Comparison of ENCODE assay signal across 1 fruit fly cellular context in the genomic region with DNA sequence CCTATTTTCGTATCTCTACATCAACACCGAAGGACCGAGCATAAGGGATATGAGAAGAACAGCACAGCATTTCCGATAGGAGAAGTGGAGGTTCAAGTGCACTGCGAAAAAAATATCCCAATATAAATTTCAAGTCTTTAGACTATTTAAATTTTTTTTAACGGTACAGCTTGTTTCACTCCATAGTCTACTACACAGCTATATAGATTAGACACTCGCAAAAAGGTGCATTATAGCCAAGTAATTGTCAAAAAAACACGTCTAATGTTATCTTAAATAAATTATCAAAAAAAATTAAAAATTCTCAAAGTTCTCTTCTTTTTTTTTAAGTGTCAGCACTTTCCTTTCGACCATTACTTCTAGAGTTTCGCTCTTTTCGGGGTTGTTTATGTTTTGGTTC.
TF ChIP-seq lines count a peak whose summit lies in the region.

No protein-coding gene starts in this region.

TF ChIP-seq in whole organism, embryonic, 481 proteins besides CTCF, POLR2A, EP300 and RAD21 (continued from another document and continues in another):
- 0 out of 3 replicates have a peak, but pooled peaks have one; percentile 13 for TF ChIP-seq otp (GFP tag; IDR thresholded peaks at IDR 0.05; lab: Robert Waterston, UW)
- TF ChIP-seq fu2 (GFP tag; optimal IDR thresholded peaks at IDR 0.05; lab: Kevin White, UChicago) = peak; percentile 12
- TF ChIP-seq CG8478 (optimal IDR thresholded peaks at IDR 0.05; lab: Kevin White, UChicago) = no peak
- no peak for TF ChIP-seq ATbp (GFP tag; optimal IDR thresholded peaks at IDR 0.05; lab: Kevin White, UChicago)
- peak; percentile 64 for TF ChIP-seq CG13894 (tag; optimal IDR thresholded peaks at IDR 0.05; lab: Kevin White, UChicago)
- no peak for TF ChIP-seq Max (GFP tag; optimal IDR thresholded peaks at IDR 0.05; lab: Kevin White, UChicago)
- peak; percentile 31 for TF ChIP-seq CG12769 (tag; optimal IDR thresholded peaks at IDR 0.05; lab: Kevin White, UChicago)
- TF ChIP-seq Hr39 (optimal IDR thresholded peaks at IDR 0.05; lab: Kevin White, UChicago) = no peak
- TF ChIP-seq CG17328 (GFP tag; IDR thresholded peaks at IDR 0.05; lab: Robert Waterston, UW) = no peak
- TF ChIP-seq vvl (GFP tag; IDR thresholded peaks at IDR 0.05; lab: Robert Waterston, UW) = peak; percentile 79
- TF ChIP-seq ewg (GFP tag; optimal IDR thresholded peaks at IDR 0.05; lab: Kevin White, UChicago) = peak; percentile 23
- TF ChIP-seq CG6689 (GFP tag; IDR thresholded peaks at IDR 0.05; lab: Robert Waterston, UW) = peak; percentile 53
- no peak for TF ChIP-seq shn (GFP tag; optimal IDR thresholded peaks at IDR 0.05; lab: Kevin White, UChicago)
- peak; percentile 87 for TF ChIP-seq Med (GFP tag; lab: Kevin White, UChicago)
- TF ChIP-seq Dref (GFP tag; IDR thresholded peaks at IDR 0.05; lab: Robert Waterston, UW) = no peak
- no peak for TF ChIP-seq CG8290 (GFP tag; optimal IDR thresholded peaks at IDR 0.05; lab: Kevin White, UChicago)
- TF ChIP-seq CG8290 (tag; optimal IDR thresholded peaks at IDR 0.05; lab: Kevin White, UChicago) = no peak
- no peak for TF ChIP-seq CG10321 (GFP tag; IDR thresholded peaks at IDR 0.05; lab: Robert Waterston, UW)
- peak; percentile 30 for TF ChIP-seq CG6683 (GFP tag; optimal IDR thresholded peaks at IDR 0.05; lab: Kevin White, UChicago)
- peak; percentile 41 for TF ChIP-seq CG4424 (GFP tag; optimal IDR thresholded peaks at IDR 0.05; lab: Kevin White, UChicago)
- no peak for TF ChIP-seq pb (GFP tag; optimal IDR thresholded peaks at IDR 0.05; lab: Kevin White, UChicago)
- no peak for TF ChIP-seq twi (tag; optimal IDR thresholded peaks at IDR 0.05; lab: Kevin White, UChicago)
- TF ChIP-seq CG5180 (GFP tag; optimal IDR thresholded peaks at IDR 0.05; lab: Kevin White, UChicago) = peak; percentile 34
- TF ChIP-seq kah (GFP tag; optimal IDR thresholded peaks at IDR 0.05; lab: Kevin White, UChicago) = no peak
- no peak for TF ChIP-seq wdn (GFP tag; IDR thresholded peaks at IDR 0.05; lab: Robert Waterston, UW)
- peak; percentile 16; the same call in 1 of the 2 replicates for TF ChIP-seq CG7372 (GFP tag; IDR thresholded peaks at IDR 0.05; lab: Robert Waterston, UW)
- no peak for TF ChIP-seq Eip74EF (GFP tag; optimal IDR thresholded peaks at IDR 0.05; lab: Kevin White, UChicago)
- peak; percentile 37 for TF ChIP-seq Hr3 (GFP tag; optimal IDR thresholded peaks at IDR 0.05; lab: Kevin White, UChicago)
- TF ChIP-seq p53 (GFP tag; optimal IDR thresholded peaks at IDR 0.05; lab: Kevin White, UChicago) = no peak
- TF ChIP-seq aop (GFP tag; IDR thresholded peaks at IDR 0.05; lab: Robert Waterston, UW) = no peak
- TF ChIP-seq repo (GFP tag; optimal IDR thresholded peaks at IDR 0.05; lab: Kevin White, UChicago) = no peak
- peak; percentile 18; the same call in 1 of the 3 replicates for TF ChIP-seq croc (GFP tag; conservative IDR thresholded peaks at IDR 0.05; lab: Robert Waterston, UW)
- TF ChIP-seq Doc2 (GFP tag; IDR thresholded peaks at IDR 0.05; lab: Robert Waterston, UW) = no peak
- no peak for TF ChIP-seq CG3726 (GFP tag; IDR thresholded peaks at IDR 0.05; lab: Robert Waterston, UW)
- TF ChIP-seq HHEX (GFP tag; optimal IDR thresholded peaks at IDR 0.05; lab: Kevin White, UChicago) = peak; percentile 58
- TF ChIP-seq z (GFP tag; IDR thresholded peaks at IDR 0.05; lab: Robert Waterston, UW) = no peak
- TF ChIP-seq Spps (tag; optimal IDR thresholded peaks at IDR 0.05; lab: Kevin White, UChicago) = no peak
- peak; percentile 19 for TF ChIP-seq CG4820 (GFP tag; optimal IDR thresholded peaks at IDR 0.05; lab: Kevin White, UChicago)
- TF ChIP-seq CG32532 (GFP tag; IDR thresholded peaks at IDR 0.05; lab: Robert Waterston, UW) = peak; percentile 59; the same call in 1 of the 2 replicates
- peak; percentile 78 for TF ChIP-seq CG15269 (tag; optimal IDR thresholded peaks at IDR 0.05; lab: Kevin White, UChicago)
- TF ChIP-seq CG1603 (tag; optimal IDR thresholded peaks at IDR 0.05; lab: Kevin White, UChicago) = no peak
- peak; percentile 4 for TF ChIP-seq CG8281 (tag; optimal IDR thresholded peaks at IDR 0.05; lab: Kevin White, UChicago)
- TF ChIP-seq CG9609 (GFP tag; optimal IDR thresholded peaks at IDR 0.05; lab: Kevin White, UChicago) = peak; percentile 19
- TF ChIP-seq CG9437 (GFP tag; optimal IDR thresholded peaks at IDR 0.05; lab: Kevin White, UChicago) = peak; percentile 31
- no peak for TF ChIP-seq Doc3 (GFP tag; IDR thresholded peaks at IDR 0.05; lab: Robert Waterston, UW; ENCODE audit: partially characterized antibody)
- no peak for TF ChIP-seq sima (GFP tag; optimal IDR thresholded peaks at IDR 0.05; lab: Kevin White, UChicago)
- TF ChIP-seq CG6272 (GFP tag; IDR thresholded peaks at IDR 0.05; lab: Robert Waterston, UW) = no peak
- TF ChIP-seq lola (GFP tag; optimal IDR thresholded peaks at IDR 0.05; lab: Kevin White, UChicago) = no peak
- TF ChIP-seq CG10366 (GFP tag; IDR thresholded peaks at IDR 0.05; lab: Robert Waterston, UW) = peak; percentile 9; the same call in 1 of the 2 replicates
- TF ChIP-seq CG15011 (GFP tag; optimal IDR thresholded peaks at IDR 0.05; lab: Kevin White, UChicago) = peak; percentile 11
- TF ChIP-seq sob (GFP tag; IDR thresholded peaks at IDR 0.05; lab: Robert Waterston, UW) = peak; percentile 64
- TF ChIP-seq zf30C (GFP tag; optimal IDR thresholded peaks at IDR 0.05; lab: Kevin White, UChicago) = peak; percentile 66
- TF ChIP-seq dmrt11E (tag; optimal IDR thresholded peaks at IDR 0.05; lab: Kevin White, UChicago) = no peak
- no peak for TF ChIP-seq br (optimal IDR thresholded peaks at IDR 0.05; lab: Kevin White, UChicago)
- no peak for TF ChIP-seq zfh2 (GFP tag; optimal IDR thresholded peaks at IDR 0.05; lab: Kevin White, UChicago)
- no peak for TF ChIP-seq CG15601 (tag; optimal IDR thresholded peaks at IDR 0.05; lab: Kevin White, UChicago)
- TF ChIP-seq tin (GFP tag; optimal IDR thresholded peaks at IDR 0.05; lab: Kevin White, UChicago) = peak; percentile 35
- TF ChIP-seq Elba2 (GFP tag; optimal IDR thresholded peaks at IDR 0.05; lab: Kevin White, UChicago) = no peak
- TF ChIP-seq Sry-δ (GFP tag; optimal IDR thresholded peaks at IDR 0.05; lab: Kevin White, UChicago) = no peak
- TF ChIP-seq HLH3B (GFP tag; IDR thresholded peaks at IDR 0.05; lab: Robert Waterston, UW) = peak; percentile 45; the same call in 1 of the 2 replicates
- no peak for TF ChIP-seq NK7.1 (GFP tag; optimal IDR thresholded peaks at IDR 0.05; lab: Kevin White, UChicago)
- TF ChIP-seq esg (GFP tag; conservative IDR thresholded peaks at IDR 0.05; lab: Robert Waterston, UW) = peak; percentile 43
- TF ChIP-seq Fer1 (GFP tag; optimal IDR thresholded peaks at IDR 0.05; lab: Kevin White, UChicago) = peak; percentile 82
- TF ChIP-seq Mrtf (GFP tag; IDR thresholded peaks at IDR 0.05; lab: Robert Waterston, UW) = peak; percentile 55; the same call in 1 of the 3 replicates
- no peak for TF ChIP-seq ash1 (GFP tag; optimal IDR thresholded peaks at IDR 0.05; lab: Kevin White, UChicago)
- TF ChIP-seq CG15479 (GFP tag; optimal IDR thresholded peaks at IDR 0.05; lab: Kevin White, UChicago) = no peak
- no peak for TF ChIP-seq rib (GFP tag; IDR thresholded peaks at IDR 0.05; lab: Robert Waterston, UW)
- TF ChIP-seq Abd-B (GFP tag; optimal IDR thresholded peaks at IDR 0.05; lab: Kevin White, UChicago) = peak; percentile 17
- peak; percentile 48 for TF ChIP-seq CG13775 (GFP tag; optimal IDR thresholded peaks at IDR 0.05; lab: Kevin White, UChicago)
- peak; percentile 65 for TF ChIP-seq Xrp1 (GFP tag; IDR thresholded peaks at IDR 0.05; lab: Robert Waterston, UW)
- TF ChIP-seq Dip3 (GFP tag; optimal IDR thresholded peaks at IDR 0.05; lab: Kevin White, UChicago) = peak; percentile 38
- no peak for TF ChIP-seq Usf (GFP tag; optimal IDR thresholded peaks at IDR 0.05; lab: Kevin White, UChicago)
- 0 out of 3 replicates have a peak, but pooled peaks have one; percentile 21 for TF ChIP-seq so (GFP tag; IDR thresholded peaks at IDR 0.05; lab: Robert Waterston, UW)
- peak; percentile 35 for TF ChIP-seq fd96Cb (tag; optimal IDR thresholded peaks at IDR 0.05; lab: Kevin White, UChicago)
- TF ChIP-seq Tbp (GFP tag; optimal IDR thresholded peaks at IDR 0.05; lab: Kevin White, UChicago) = no peak
- TF ChIP-seq sd (tag; optimal IDR thresholded peaks at IDR 0.05; lab: Kevin White, UChicago) = peak; percentile 11
- no peak for TF ChIP-seq Optix (GFP tag; IDR thresholded peaks at IDR 0.05; lab: Robert Waterston, UW)
- no peak for TF ChIP-seq cas (GFP tag; IDR thresholded peaks at IDR 0.05; lab: Robert Waterston, UW)
- no peak for TF ChIP-seq hb (GFP tag; IDR thresholded peaks at IDR 0.05; lab: Robert Waterston, UW; ENCODE audit: partially characterized antibody)
- no peak for TF ChIP-seq trh (GFP tag; optimal IDR thresholded peaks at IDR 0.05; lab: Kevin White, UChicago)
- TF ChIP-seq luna (GFP tag; optimal IDR thresholded peaks at IDR 0.05; lab: Kevin White, UChicago) = no peak
- TF ChIP-seq CG7745 (tag; optimal IDR thresholded peaks at IDR 0.05; lab: Kevin White, UChicago) = no peak
- TF ChIP-seq CG11695 (GFP tag; IDR thresholded peaks at IDR 0.05; lab: Robert Waterston, UW) = peak; percentile 63; the same call in 2 of the 3 replicates
- no peak for TF ChIP-seq CG14965 (GFP tag; optimal IDR thresholded peaks at IDR 0.05; lab: Kevin White, UChicago; ENCODE audit: borderline replicate concordance)
- no peak for TF ChIP-seq Hey (tag; optimal IDR thresholded peaks at IDR 0.05; lab: Kevin White, UChicago)
- TF ChIP-seq gcm2 (GFP tag; optimal IDR thresholded peaks at IDR 0.05; lab: Kevin White, UChicago) = no peak
- TF ChIP-seq ham (GFP tag; IDR thresholded peaks at IDR 0.05; lab: Robert Waterston, UW) = no peak
- TF ChIP-seq klu (GFP tag; IDR thresholded peaks at IDR 0.05; lab: Robert Waterston, UW) = 0 out of 2 replicates have a peak, but pooled peaks have one; percentile 23
- TF ChIP-seq mam (GFP tag; optimal IDR thresholded peaks at IDR 0.05; lab: Kevin White, UChicago) = peak; percentile 48
- peak; percentile 77 for TF ChIP-seq Dbx (GFP tag; IDR thresholded peaks at IDR 0.05; lab: Robert Waterston, UW)
- no peak for TF ChIP-seq CG34224 (GFP tag; IDR thresholded peaks at IDR 0.05; lab: Robert Waterston, UW; ENCODE audit: partially characterized antibody)
- TF ChIP-seq HLH4C (GFP tag; IDR thresholded peaks at IDR 0.05; lab: Robert Waterston, UW; ENCODE audit: partially characterized antibody) = no peak
- no peak for TF ChIP-seq CG43689 (GFP tag; IDR thresholded peaks at IDR 0.05; lab: Robert Waterston, UW)
- TF ChIP-seq pum (GFP tag; optimal IDR thresholded peaks at IDR 0.05; lab: Kevin White, UChicago) = no peak
- TF ChIP-seq pho (GFP tag; optimal IDR thresholded peaks at IDR 0.05; lab: Kevin White, UChicago) = peak; percentile 44
- TF ChIP-seq HmgD (GFP tag; optimal IDR thresholded peaks at IDR 0.05; lab: Kevin White, UChicago) = no peak
- TF ChIP-seq CG18476 (GFP tag; optimal IDR thresholded peaks at IDR 0.05; lab: Kevin White, UChicago) = no peak
- TF ChIP-seq emc (GFP tag; optimal IDR thresholded peaks at IDR 0.05; lab: Kevin White, UChicago) = no peak
- peak; percentile 43 for TF ChIP-seq ssp (GFP tag; IDR thresholded peaks at IDR 0.05; lab: Robert Waterston, UW)
- no peak for TF ChIP-seq pan (optimal IDR thresholded peaks at IDR 0.05; lab: Kevin White, UChicago)
- peak in 1 of 2 experiments; percentile 62 for TF ChIP-seq pan (GFP tag; optimal IDR thresholded peaks at IDR 0.05 in 1 of 2, IDR thresholded peaks at IDR 0.05 in 1 of 2)
- peak; percentile 80 for TF ChIP-seq row (GFP tag; IDR thresholded peaks at IDR 0.05; lab: Robert Waterston, UW)
- TF ChIP-seq CG9817 (tag; optimal IDR thresholded peaks at IDR 0.05; lab: Kevin White, UChicago) = peak; percentile 22
- no peak for TF ChIP-seq dan (GFP tag; IDR thresholded peaks at IDR 0.05; lab: Robert Waterston, UW)
- no peak for TF ChIP-seq CG1832 (GFP tag; optimal IDR thresholded peaks at IDR 0.05; lab: Kevin White, UChicago)
- TF ChIP-seq CG3407 (GFP tag; optimal IDR thresholded peaks at IDR 0.05; lab: Kevin White, UChicago) = no peak
- no peak for TF ChIP-seq Bdp1 (GFP tag; optimal IDR thresholded peaks at IDR 0.05; lab: Kevin White, UChicago)
- TF ChIP-seq pfk (GFP tag; optimal IDR thresholded peaks at IDR 0.05; lab: Kevin White, UChicago) = no peak
- TF ChIP-seq ftz-f1 (GFP tag; optimal IDR thresholded peaks at IDR 0.05; lab: Kevin White, UChicago) = no peak
- TF ChIP-seq NFAT (GFP tag; IDR thresholded peaks at IDR 0.05; lab: Robert Waterston, UW) = no peak
- no peak for TF ChIP-seq trem (tag; optimal IDR thresholded peaks at IDR 0.05; lab: Kevin White, UChicago)
- no peak for TF ChIP-seq CG5953 (GFP tag; IDR thresholded peaks at IDR 0.05; lab: Robert Waterston, UW)
- TF ChIP-seq CG17361 (GFP tag; IDR thresholded peaks at IDR 0.05; lab: Robert Waterston, UW) = peak; percentile 58; the same call in 2 of the 3 replicates
- no peak for TF ChIP-seq Ets65A (GFP tag; lab: Kevin White, UChicago)
- peak; percentile 56 for TF ChIP-seq sug (tag; optimal IDR thresholded peaks at IDR 0.05; lab: Kevin White, UChicago)
- no peak for TF ChIP-seq B-H1 (GFP tag; IDR thresholded peaks at IDR 0.05; lab: Robert Waterston, UW)
- no peak for TF ChIP-seq cato (GFP tag; optimal IDR thresholded peaks at IDR 0.05; lab: Kevin White, UChicago; ENCODE audit: borderline replicate concordance)
- peak; percentile 38 for TF ChIP-seq CG9932 (GFP tag; IDR thresholded peaks at IDR 0.05; lab: Robert Waterston, UW)
- TF ChIP-seq CG18262 (tag; optimal IDR thresholded peaks at IDR 0.05; lab: Kevin White, UChicago) = peak; percentile 61
- TF ChIP-seq en (GFP tag; optimal IDR thresholded peaks at IDR 0.05; lab: Kevin White, UChicago) = no peak
- peak; percentile 4 for TF ChIP-seq CG10274 (GFP tag; optimal IDR thresholded peaks at IDR 0.05; lab: Kevin White, UChicago)
- no peak for TF ChIP-seq CG1233 (GFP tag; optimal IDR thresholded peaks at IDR 0.05; lab: Kevin White, UChicago)
- TF ChIP-seq Six4 (GFP tag; optimal IDR thresholded peaks at IDR 0.05; lab: Kevin White, UChicago) = no peak
- peak; percentile 35 for TF ChIP-seq CG12155 (GFP tag; optimal IDR thresholded peaks at IDR 0.05; lab: Kevin White, UChicago)
- peak; percentile 12 for TF ChIP-seq nau (GFP tag; optimal IDR thresholded peaks at IDR 0.05; lab: Kevin White, UChicago)
- peak; percentile 41 for TF ChIP-seq abd-A (tag; optimal IDR thresholded peaks at IDR 0.05; lab: Kevin White, UChicago)
- no peak for TF ChIP-seq CG8765 (GFP tag; IDR thresholded peaks at IDR 0.05; lab: Robert Waterston, UW)
- TF ChIP-seq bowl (GFP tag; IDR thresholded peaks at IDR 0.05; lab: Robert Waterston, UW) = no peak
- TF ChIP-seq ap (GFP tag; IDR thresholded peaks at IDR 0.05; lab: Robert Waterston, UW) = peak; percentile 44; the same call in 1 of the 2 replicates
- TF ChIP-seq CG17829 (tag; optimal IDR thresholded peaks at IDR 0.05; lab: Kevin White, UChicago) = peak; percentile 32
